Worm (Caenorhabditis elegans): ENCODE measurements around the gene nhr-13.

- TF ChIP-seq ceh-9 (tag; optimal IDR thresholded peaks at IDR 0.05) (no peak), snpc-4 (tag; optimal IDR thresholded peaks at IDR 0.05) (no peak), nhr-28 (tag; optimal IDR thresholded peaks at IDR 0.05) (no peak), tbx-2 (tag; optimal IDR thresholded peaks at IDR 0.05) (no peak), ztf-11 (tag; optimal IDR thresholded peaks at IDR 0.05) (no peak), ZK546.5 (tag; optimal IDR thresholded peaks at IDR 0.05) (no peak), ama-1 (optimal IDR thresholded peaks at IDR 0.05) (no peak)
These were observed 9.0 kb downstream of the nhr-13 start, which contains the start of gene cyp-32B1 for ce11 chrV:2201240-2201639.
